Worm (Caenorhabditis elegans): Measurements from ENCODE around the gene frm-7.

Gene frm-7

ce11 chrV:12298184-12298583 lies 4.1 kb upstream of the frm-7 start:
- TF ChIP-seq ceh-28 (tag; optimal IDR thresholded peaks at IDR 0.05) (no peak), hmg-11 (tag; optimal IDR thresholded peaks at IDR 0.05) (no peak), ZK546.5 (tag; optimal IDR thresholded peaks at IDR 0.05) (no peak), elt-2 (tag; optimal IDR thresholded peaks at IDR 0.05) (peak; percentile 72), nhr-43 (tag; optimal IDR thresholded peaks at IDR 0.05; ENCODE audit: poor library complexity, severe bottlenecking) (no peak), skn-1 (tag; optimal IDR thresholded peaks at IDR 0.05) (no peak), mml-1 (tag; optimal IDR thresholded peaks at IDR 0.05) (no peak), pha-4 (tag; optimal IDR thresholded peaks at IDR 0.05) (peak; percentile 33), nhr-67 (tag; optimal IDR thresholded peaks at IDR 0.05) (no peak), nhr-237 (tag; optimal IDR thresholded peaks at IDR 0.05) (no peak), unc-62 (GFP tag; optimal IDR thresholded peaks at IDR 0.05) (no peak), nhr-76 (tag; optimal IDR thresholded peaks at IDR 0.05) (no peak), nfya-1 (tag; optimal IDR thresholded peaks at IDR 0.05; ENCODE audit: insufficient read depth) (no peak), ama-1 (optimal IDR thresholded peaks at IDR 0.05) (peak; percentile 49), nhr-23 (tag; optimal IDR thresholded peaks at IDR 0.05) (no peak), nhr-77 (tag; optimal IDR thresholded peaks at IDR 0.05) (no peak), pqm-1 (tag; optimal IDR thresholded peaks at IDR 0.05) (peak; percentile 59), sea-2 (GFP tag; optimal IDR thresholded peaks at IDR 0.05) (no peak), fos-1 (tag; optimal IDR thresholded peaks at IDR 0.05) (no peak)

- peak; percentile 79 for TF ChIP-seq elt-1 (tag; optimal IDR thresholded peaks at IDR 0.05)
- peak; percentile 68 for TF ChIP-seq pha-4 (tag; optimal IDR thresholded peaks at IDR 0.05)
- peak; percentile 23 for TF ChIP-seq nhr-23 (tag; optimal IDR thresholded peaks at IDR 0.05)
- no peak for TF ChIP-seq jun-1 (tag; optimal IDR thresholded peaks at IDR 0.05)
- TF ChIP-seq lin-15B (tag; optimal IDR thresholded peaks at IDR 0.05): no peak
Measured at ce11 chrV:12299244-12299766, 3.0 kb upstream of the frm-7 start.

ce11 chrV:12300166-12300565 lies 2.1 kb upstream of the frm-7 start:
- peak in 1 of 3 experiments; percentile 56 for TF ChIP-seq elt-3 (tag; optimal IDR thresholded peaks at IDR 0.05)
- no peak for TF ChIP-seq nhr-28 (tag; optimal IDR thresholded peaks at IDR 0.05)
- TF ChIP-seq ceh-9 (tag; optimal IDR thresholded peaks at IDR 0.05): no peak
- TF ChIP-seq aly-2 (tag; optimal IDR thresholded peaks at IDR 0.05): no peak
- peak; percentile 94 for TF ChIP-seq nhr-25 (tag; optimal IDR thresholded peaks at IDR 0.05)
- no peak for TF ChIP-seq lin-15B (tag; optimal IDR thresholded peaks at IDR 0.05)
- TF ChIP-seq nhr-76 (tag; optimal IDR thresholded peaks at IDR 0.05): no peak
- TF ChIP-seq fkh-2 (tag; optimal IDR thresholded peaks at IDR 0.05): no peak
- TF ChIP-seq pha-4 (tag; optimal IDR thresholded peaks at IDR 0.05): peak; percentile 91
- peak; percentile 81 for TF ChIP-seq nhr-23 (tag; optimal IDR thresholded peaks at IDR 0.05)
- no peak for TF ChIP-seq ceh-82 (tag; optimal IDR thresholded peaks at IDR 0.05)
- TF ChIP-seq jun-1 (tag; optimal IDR thresholded peaks at IDR 0.05): peak; percentile 62
- TF ChIP-seq ztf-11 (tag; optimal IDR thresholded peaks at IDR 0.05): no peak
- TF ChIP-seq nfya-1 (tag; optimal IDR thresholded peaks at IDR 0.05; ENCODE audit: insufficient read depth): peak; percentile 50
- TF ChIP-seq ama-1 (optimal IDR thresholded peaks at IDR 0.05): peak; percentile 55
- TF ChIP-seq skn-1 (tag; optimal IDR thresholded peaks at IDR 0.05): no peak
- no peak for TF ChIP-seq egl-5 (tag; optimal IDR thresholded peaks at IDR 0.05)
- peak; percentile 42 for TF ChIP-seq egl-27 (tag; optimal IDR thresholded peaks at IDR 0.05)
- no peak for TF ChIP-seq nhr-11 (tag; optimal IDR thresholded peaks at IDR 0.05)
- no peak for TF ChIP-seq ceh-16 (tag; optimal IDR thresholded peaks at IDR 0.05)
- TF ChIP-seq lsy-12 (tag; optimal IDR thresholded peaks at IDR 0.05): peak; percentile 2
- TF ChIP-seq eor-1 (tag; optimal IDR thresholded peaks at IDR 0.05): no peak
- TF ChIP-seq unc-62 (GFP tag; optimal IDR thresholded peaks at IDR 0.05): peak; percentile 58
- no peak for TF ChIP-seq nhr-237 (tag; optimal IDR thresholded peaks at IDR 0.05)
- peak; percentile 74 for TF ChIP-seq elt-2 (tag; optimal IDR thresholded peaks at IDR 0.05)
- TF ChIP-seq pqm-1 (tag; optimal IDR thresholded peaks at IDR 0.05): peak; percentile 45
- TF ChIP-seq R02D3.7 (tag; optimal IDR thresholded peaks at IDR 0.05): peak; percentile 17
- TF ChIP-seq elt-1 (tag; optimal IDR thresholded peaks at IDR 0.05): peak; percentile 43
- TF ChIP-seq nhr-43 (tag; optimal IDR thresholded peaks at IDR 0.05; ENCODE audit: poor library complexity, severe bottlenecking): peak; percentile 20
- TF ChIP-seq fkh-10 (GFP tag; optimal IDR thresholded peaks at IDR 0.05): no peak
- no peak for TF ChIP-seq unc-39 (tag; optimal IDR thresholded peaks at IDR 0.05)
- no peak for TF ChIP-seq zag-1 (tag; optimal IDR thresholded peaks at IDR 0.05)
- TF ChIP-seq ztf-4 (tag; optimal IDR thresholded peaks at IDR 0.05): peak; percentile 47
- TF ChIP-seq nhr-77 (tag; optimal IDR thresholded peaks at IDR 0.05): no peak
- TF ChIP-seq ceh-28 (tag; optimal IDR thresholded peaks at IDR 0.05): peak; percentile 58
- no peak for TF ChIP-seq fos-1 (tag; optimal IDR thresholded peaks at IDR 0.05)
- TF ChIP-seq hmg-11 (tag; optimal IDR thresholded peaks at IDR 0.05): no peak
- TF ChIP-seq nhr-67 (tag; optimal IDR thresholded peaks at IDR 0.05): no peak
- no peak for TF ChIP-seq sea-2 (GFP tag; optimal IDR thresholded peaks at IDR 0.05)
- peak; percentile 25 for TF ChIP-seq mdl-1 (tag; optimal IDR thresholded peaks at IDR 0.05)
- no peak for TF ChIP-seq mml-1 (tag; optimal IDR thresholded peaks at IDR 0.05)
- TF ChIP-seq snpc-4 (tag; optimal IDR thresholded peaks at IDR 0.05): peak; percentile 33

Measured in whole organism, L3 larva.